Worm (Caenorhabditis elegans): ENCODE measurements around the gene fbxa-45.

ce11 chrV:16899355-16899754 is at the start of gene fbxa-45:
- TF ChIP-seq ets-7 (tag; optimal IDR thresholded peaks at IDR 0.05) (no peak), B0310.2 (tag; optimal IDR thresholded peaks at IDR 0.05) (no peak), flt-1 (GFP tag; IDR thresholded peaks at IDR 0.05) (no peak), hmg-4 (GFP tag; optimal IDR thresholded peaks at IDR 0.05) (no peak), tbx-11 (GFP tag; IDR thresholded peaks at IDR 0.05) (no peak), tbx-37 (GFP tag; conservative IDR thresholded peaks at IDR 0.05) (no peak), ceh-36 (tag; optimal IDR thresholded peaks at IDR 0.05) (no peak), hmbx-1 (tag; optimal IDR thresholded peaks at IDR 0.05) (no peak), hnd-1 (tag; optimal IDR thresholded peaks at IDR 0.05) (no peak)

Measured in whole organism, early embryonic.